Fruit fly (Drosophila melanogaster): Measurements from ENCODE around the gene CG11841.

DNA sequence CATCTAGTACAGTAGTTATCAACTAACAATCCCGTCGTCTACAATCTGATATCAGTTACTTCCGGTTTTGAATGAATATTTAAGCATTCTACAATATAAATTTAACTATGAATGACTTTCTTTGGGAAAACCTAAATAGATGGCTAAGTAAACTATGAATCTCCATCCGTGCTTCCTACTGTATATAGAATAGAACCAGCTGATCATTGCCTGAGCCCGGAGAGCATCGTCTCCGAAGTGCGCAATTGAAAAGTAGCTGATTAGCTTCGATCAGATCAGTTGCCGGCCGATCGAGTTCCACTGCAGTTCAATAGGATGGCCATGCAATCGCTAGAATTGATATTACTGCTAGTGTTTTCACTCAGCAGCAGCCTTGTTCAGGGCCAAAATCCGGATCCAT, at the start of gene CG11841:
- no peak for TF ChIP-seq CG32264 (GFP tag; optimal IDR thresholded peaks at IDR 0.05)
- TF ChIP-seq GATAd (GFP tag; optimal IDR thresholded peaks at IDR 0.05) = no peak
- TF ChIP-seq Abd-B (GFP tag; optimal IDR thresholded peaks at IDR 0.05) = no peak
- TF ChIP-seq Hr83 (GFP tag; optimal IDR thresholded peaks at IDR 0.05; ENCODE audit: poor library complexity, severe bottlenecking) = no peak
